Worm (Caenorhabditis elegans) whole organism, young adult: ENCODE data around the gene cuc-1.

Experiments used
- B0019.2 ChIP-seq: fragments of 200-800 bp; sonication (Bioruptor generic); conservative IDR thresholded peaks from 2 replicates; pipeline ENCODE4 v1.3.6; 2022; ENCODE audit warnings: missing genetic modification reagents, missing genetic modification characterization, missing compliant biosample characterization
- B0261.1 ChIP-seq: sonication (generic microtip); optimal IDR thresholded peaks from 2 replicates; lab custom pipeline; 2016; ENCODE audit warnings: mild to moderate bottlenecking, missing genetic modification characterization, moderate library complexity, missing compliant biosample characterization
- D2030.7 ChIP-seq: fragments of 200-800 bp; sonication (Bioruptor generic); IDR thresholded peaks from 2 replicates; pipeline ENCODE4 v1.3.6; 2022; ENCODE audit warnings: missing genetic modification reagents, missing genetic modification characterization, missing compliant biosample characterization
- F23B12.7 ChIP-seq: sonication (generic microtip); optimal IDR thresholded peaks from 2 replicates; lab custom pipeline; 2017; ENCODE audit warnings: missing genetic modification characterization, mild to moderate bottlenecking, missing compliant biosample characterization, antibody characterized with exemption, moderate library complexity; ENCODE audit not compliant: insufficient read depth
- F39B2.1 ChIP-seq: fragments of 200-800 bp; sonication (Bioruptor generic); IDR thresholded peaks from 2 replicates; pipeline ENCODE4 v1.3.6; 2022; ENCODE audit warnings: missing genetic modification reagents, missing genetic modification characterization, missing compliant biosample characterization
- F49E8.2 ChIP-seq: sonication (generic microtip); optimal IDR thresholded peaks from 3 replicates; lab custom pipeline; 2017; ENCODE audit warnings: missing genetic modification characterization, mild to moderate bottlenecking, missing compliant biosample characterization, antibody characterized with exemption, moderate library complexity; ENCODE audit not compliant: insufficient read depth
- T26A5.8 ChIP-seq: sonication (generic microtip); optimal IDR thresholded peaks from 2 replicates; lab custom pipeline; 2016; ENCODE audit warnings: missing genetic modification characterization, missing compliant biosample characterization
- Y53F4B.3 ChIP-seq: fragments of 200-800 bp; sonication (Bioruptor generic); IDR thresholded peaks from 2 replicates; pipeline ENCODE4 v1.3.6; 2022; ENCODE audit warnings: missing genetic modification reagents, missing genetic modification characterization, missing compliant biosample characterization
- Y67H2A.10 ChIP-seq: fragments of 200-800 bp; sonication (Bioruptor generic); conservative IDR thresholded peaks from 2 replicates; pipeline ENCODE4 v1.3.6; 2022; ENCODE audit warnings: missing genetic modification reagents, missing genetic modification characterization, missing compliant biosample characterization
- Y79H2A.3 ChIP-seq: fragments of 200-800 bp; sonication (Bioruptor generic); conservative IDR thresholded peaks from 2 replicates; pipeline ENCODE4 v1.3.6; 2022; ENCODE audit warnings: missing genetic modification reagents, missing genetic modification characterization, missing compliant biosample characterization
- Y95B8A.8 ChIP-seq: fragments of 200-800 bp; sonication (Bioruptor generic); IDR thresholded peaks from 2 replicates; pipeline ENCODE4 v1.3.6; 2022; ENCODE audit warnings: missing genetic modification reagents, missing genetic modification characterization, missing compliant biosample characterization
- atf-7 ChIP-seq: sonication (generic microtip); optimal IDR thresholded peaks from 2 replicates; lab custom pipeline; 2017; ENCODE audit warnings: mild to moderate bottlenecking, missing genetic modification characterization, missing compliant biosample characterization
- ceh-27 ChIP-seq: fragments of 200-800 bp; sonication (Bioruptor generic); optimal IDR thresholded peaks from 2 replicates; lab custom pipeline; 2018; ENCODE audit warnings: mild to moderate bottlenecking, missing genetic modification characterization, moderate library complexity, missing compliant biosample characterization
- ceh-79 ChIP-seq: sonication (generic microtip); optimal IDR thresholded peaks from 2 replicates; lab custom pipeline; 2017; ENCODE audit warnings: mild to moderate bottlenecking, missing genetic modification characterization, missing compliant biosample characterization
- chd-7 ChIP-seq: sonication (generic microtip); optimal IDR thresholded peaks from 2 replicates; lab custom pipeline; 2016; ENCODE audit warnings: mild to moderate bottlenecking, missing genetic modification characterization, moderate library complexity, missing compliant biosample characterization
- dpff-1 ChIP-seq: sonication (generic microtip); optimal IDR thresholded peaks from 2 replicates; lab custom pipeline; 2017; ENCODE audit warnings: mild to moderate bottlenecking, missing genetic modification characterization, missing compliant biosample characterization
- dpl-1 ChIP-seq: fragments of 150-350 bp; optimal IDR thresholded peaks from 2 replicates; lab custom pipeline; 2014; ENCODE audit warnings: missing biosample characterization, missing genetic modification reagents, missing genetic modification characterization
- egl-18 ChIP-seq: fragments of 200-800 bp; sonication (Bioruptor generic); IDR thresholded peaks from 2 replicates; pipeline ENCODE4 v1.3.6; 2022; ENCODE audit warnings: missing genetic modification reagents, missing genetic modification characterization, missing compliant biosample characterization
- egl-44 ChIP-seq: fragments of 200-800 bp; sonication (Bioruptor generic); IDR thresholded peaks from 2 replicates; pipeline ENCODE4 v1.3.6; 2022; ENCODE audit warnings: missing genetic modification reagents, missing genetic modification characterization, missing compliant biosample characterization
- egrh-3 ChIP-seq: fragments of 200-800 bp; sonication (Bioruptor generic); IDR thresholded peaks from 2 replicates; pipeline ENCODE4 v1.3.6; 2022; ENCODE audit warnings: missing genetic modification reagents, missing genetic modification characterization, missing compliant biosample characterization
- ekl-4 ChIP-seq: fragments of 200-800 bp; sonication (Bioruptor generic); IDR thresholded peaks from 2 replicates; pipeline ENCODE4 v1.3.6; 2022; ENCODE audit warnings: missing genetic modification reagents, missing genetic modification characterization, missing compliant biosample characterization
- fkh-3 ChIP-seq: sonication (generic microtip); optimal IDR thresholded peaks from 2 replicates; lab custom pipeline; 2016; ENCODE audit warnings: mild to moderate bottlenecking, missing genetic modification characterization, missing compliant biosample characterization
- hmg-1.2 ChIP-seq: fragments of 200-800 bp; sonication (Bioruptor generic); IDR thresholded peaks from 2 replicates; pipeline ENCODE4 v1.3.6; 2022; ENCODE audit warnings: missing genetic modification reagents, missing genetic modification characterization, missing compliant biosample characterization
- hsf-1 ChIP-seq: fragments of 200-800 bp; sonication (Bioruptor generic); IDR thresholded peaks from 2 replicates; pipeline ENCODE4 v1.3.6; 2022; ENCODE audit warnings: missing genetic modification reagents, missing genetic modification characterization, missing compliant biosample characterization
- lag-1 ChIP-seq: fragments of 200-800 bp; sonication (Bioruptor generic); IDR thresholded peaks from 2 replicates; pipeline ENCODE4 v1.3.6; 2022; ENCODE audit warnings: missing genetic modification reagents, missing genetic modification characterization, missing compliant biosample characterization
- lin-40 ChIP-seq: sonication (generic microtip); optimal IDR thresholded peaks from 2 replicates; lab custom pipeline; 2016; ENCODE audit warnings: missing genetic modification characterization, mild to moderate bottlenecking, missing compliant biosample characterization, missing genotype, missing genetic modification reagents
- lsl-1 ChIP-seq: fragments of 200-800 bp; sonication (Bioruptor generic); optimal IDR thresholded peaks from 2 replicates; lab custom pipeline; 2018; ENCODE audit warnings: mild to moderate bottlenecking, missing genetic modification characterization, moderate library complexity, missing compliant biosample characterization
- lsy-27 ChIP-seq: sonication (generic microtip); optimal IDR thresholded peaks from 2 replicates; lab custom pipeline; 2017; ENCODE audit warnings: missing genetic modification characterization, mild to moderate bottlenecking, missing compliant biosample characterization, antibody characterized with exemption, missing genotype, borderline replicate concordance; ENCODE audit not compliant: insufficient read depth
- mcd-1 ChIP-seq: fragments of 200-800 bp; sonication (Bioruptor generic); IDR thresholded peaks from 2 replicates; pipeline ENCODE4 v1.3.6; 2022; ENCODE audit warnings: missing genetic modification reagents, missing genetic modification characterization, missing compliant biosample characterization
- mel-28 ChIP-seq: sonication (generic microtip); optimal IDR thresholded peaks from 2 replicates; lab custom pipeline; 2016; ENCODE audit warnings: borderline replicate concordance, mild to moderate bottlenecking, missing genetic modification characterization, missing compliant biosample characterization
- nfya-1 ChIP-seq: sonication (generic microtip); optimal IDR thresholded peaks from 2 replicates; lab custom pipeline; 2017; ENCODE audit warnings: antibody characterized with exemption, missing compliant biosample characterization, missing genetic modification characterization, borderline replicate concordance; ENCODE audit not compliant: insufficient read depth
- nhr-179 ChIP-seq: sonication (generic microtip); optimal IDR thresholded peaks from 2 replicates; lab custom pipeline; 2016; ENCODE audit warnings: mild to moderate bottlenecking, missing genetic modification characterization, missing compliant biosample characterization
- nhr-27 ChIP-seq: fragments of 200-800 bp; sonication (Bioruptor generic); optimal IDR thresholded peaks from 2 replicates; lab custom pipeline; 2018; ENCODE audit warnings: mild to moderate bottlenecking, missing genetic modification characterization, moderate library complexity, missing compliant biosample characterization
- nhr-90 ChIP-seq: sonication (generic microtip); optimal IDR thresholded peaks from 2 replicates; lab custom pipeline; 2016; ENCODE audit warnings: missing genotype, mild to moderate bottlenecking, missing genetic modification characterization, missing compliant biosample characterization
- pbrm-1 ChIP-seq: fragments of 200-800 bp; sonication (Bioruptor generic); IDR thresholded peaks from 2 replicates; pipeline ENCODE4 v1.3.6; 2022; ENCODE audit warnings: missing genetic modification reagents, missing genetic modification characterization, missing compliant biosample characterization
- rcor-1 ChIP-seq: fragments of 200-800 bp; sonication (Bioruptor generic); IDR thresholded peaks from 2 replicates; pipeline ENCODE4 v1.3.6; 2022; ENCODE audit warnings: missing genetic modification reagents, missing genetic modification characterization, missing compliant biosample characterization
- sdz-38 ChIP-seq: sonication (generic microtip); optimal IDR thresholded peaks from 2 replicates; lab custom pipeline; 2016; ENCODE audit warnings: missing genotype, missing genetic modification characterization, missing compliant biosample characterization
- snpc-1.3 ChIP-seq: sonication (generic microtip); optimal IDR thresholded peaks from 2 replicates; lab custom pipeline; 2017; ENCODE audit warnings: missing genetic modification characterization, mild to moderate bottlenecking, missing compliant biosample characterization, antibody characterized with exemption, moderate library complexity, missing genotype, missing genetic modification reagents; ENCODE audit not compliant: insufficient read depth
- snpc-3.4 ChIP-seq: sonication (generic microtip); optimal IDR thresholded peaks from 2 replicates; lab custom pipeline; 2017; ENCODE audit warnings: missing genetic modification characterization, mild to moderate bottlenecking, missing compliant biosample characterization, antibody characterized with exemption, moderate library complexity, missing genotype, missing genetic modification reagents
- somi-1 ChIP-seq: fragments of 200-800 bp; sonication (Bioruptor generic); optimal IDR thresholded peaks from 2 replicates; lab custom pipeline; 2018; ENCODE audit warnings: mild to moderate bottlenecking, missing genetic modification characterization, missing compliant biosample characterization
- tbx-9 ChIP-seq: sonication (generic microtip); optimal IDR thresholded peaks from 2 replicates; lab custom pipeline; 2016; ENCODE audit warnings: borderline replicate concordance, missing genetic modification characterization, inconsistent platforms, missing compliant biosample characterization
- xnd-1 ChIP-seq: sonication (generic microtip); optimal IDR thresholded peaks from 2 replicates; lab custom pipeline; 2016; ENCODE audit warnings: missing genotype, missing genetic modification reagents, missing genetic modification characterization, missing compliant biosample characterization
- ztf-22 ChIP-seq: fragments of 200-800 bp; sonication (Bioruptor generic); optimal IDR thresholded peaks from 2 replicates; lab custom pipeline; 2018; ENCODE audit warnings: mild to moderate bottlenecking, missing genetic modification characterization, moderate library complexity, missing compliant biosample characterization
- ztf-25 ChIP-seq: fragments of 200-800 bp; sonication (Bioruptor generic); IDR thresholded peaks from 2 replicates; pipeline ENCODE4 v1.3.6; 2022; ENCODE audit warnings: missing genetic modification reagents, missing genetic modification characterization, missing compliant biosample characterization
- ztf-26 ChIP-seq: sonication (generic microtip); optimal IDR thresholded peaks from 2 replicates; lab custom pipeline; 2017; ENCODE audit warnings: missing genetic modification characterization, missing compliant biosample characterization
- ztf-6 ChIP-seq: fragments of 200-800 bp; sonication (Bioruptor generic); IDR thresholded peaks from 2 replicates; pipeline ENCODE4 v1.3.6; 2022; ENCODE audit warnings: missing genetic modification reagents, missing genetic modification characterization, missing compliant biosample characterization

Gene cuc-1

ce11 chrIII:7854494-7855184, 6.1 kb downstream of the cuc-1 start, which contains the start of gene rpl-35 (continued):
- TF ChIP-seq mcd-1 (GFP tag; lab: Robert Waterston, UW) (peak; percentile 99), pbrm-1 (GFP tag; lab: Robert Waterston, UW) (peak; percentile 100), Y53F4B.3 (peak; percentile 94), F39B2.1 (GFP tag; lab: Robert Waterston, UW) (peak; percentile 95), hmg-1.2 (GFP tag; lab: Robert Waterston, UW) (peak; percentile 94), ekl-4 (GFP tag; lab: Robert Waterston, UW) (peak; percentile 99), lin-40 (tag; lab: Kevin White, UChicago) (peak; percentile 99), ztf-25 (peak; percentile 97), ztf-22 (GFP tag; lab: Kevin White, UChicago) (peak; percentile 96), lsy-27 (tag; lab: Kevin White, UChicago) (peak; percentile 86), Y95B8A.8 (GFP tag; lab: Robert Waterston, UW) (peak; percentile 100), F23B12.7 (tag; lab: Kevin White, UChicago) (peak; percentile 99), nhr-27 (tag; lab: Kevin White, UChicago) (peak; percentile 77), egl-44 (GFP tag; lab: Robert Waterston, UW) (peak; percentile 99), rcor-1 (GFP tag; lab: Robert Waterston, UW) (peak; percentile 99), mel-28 (tag; lab: Kevin White, UChicago) (peak; percentile 86), fkh-3 (peak; percentile 73), ztf-26 (tag; lab: Kevin White, UChicago) (peak; percentile 98), somi-1 (GFP tag; lab: Kevin White, UChicago) (peak; percentile 99), D2030.7 (GFP tag; lab: Robert Waterston, UW) (peak; percentile 99), egl-18 (GFP tag; lab: Robert Waterston, UW) (peak; percentile 99), ztf-6 (peak; percentile 98), atf-7 (tag; lab: Kevin White, UChicago) (peak; percentile 98), lag-1 (GFP tag; lab: Robert Waterston, UW) (0 out of 2 replicates have a peak, but pooled peaks have one; percentile 86), ceh-79 (tag; lab: Kevin White, UChicago) (peak; percentile 78), snpc-3.4 (tag; lab: Kevin White, UChicago) (peak; percentile 98), xnd-1 (tag; lab: Kevin White, UChicago) (peak; percentile 89), sdz-38 (no peak), B0261.1 (tag; lab: Kevin White, UChicago) (peak; percentile 57), snpc-1.3 (tag; lab: Kevin White, UChicago) (peak; percentile 98), B0019.2 (peak; percentile 99), Y67H2A.10 (peak; percentile 97), ceh-27 (peak; percentile 100), F49E8.2 (tag; lab: Kevin White, UChicago) (peak; percentile 99), T26A5.8 (tag; lab: Kevin White, UChicago) (peak; percentile 85), tbx-9 (tag; lab: Kevin White, UChicago) (peak; percentile 48), lsl-1 (GFP tag; lab: Kevin White, UChicago) (peak; percentile 97), dpl-1 (peak; percentile 100), nfya-1 (tag; lab: Kevin White, UChicago) (no peak), egrh-3 (peak; percentile 85), Y79H2A.3 (peak; percentile 97), chd-7 (tag; lab: Kevin White, UChicago) (peak; percentile 99), dpff-1 (tag; lab: Kevin White, UChicago) (peak; percentile 66), nhr-90 (tag; lab: Kevin White, UChicago) (peak; percentile 93), hsf-1 (GFP tag; lab: Robert Waterston, UW) (peak; percentile 93), nhr-179 (tag; lab: Kevin White, UChicago) (no peak)
